Fruit fly (Drosophila melanogaster) whole organism, embryonic: ENCODE data around the gene CG31287.

ENCODE experiments used
- Bgb ChIP-seq: fragments of 200-800 bp; sonication (Bioruptor generic); IDR thresholded peaks from 2 replicates; pipeline ENCODE4 v1.3.6; 2022; ENCODE audit warnings: missing biosample characterization, missing genetic modification characterization; ENCODE audit not compliant: partially characterized antibody
- BtbVII ChIP-seq: fragments of 200-800 bp; sonication (Bioruptor generic); optimal IDR thresholded peaks from 3 replicates; lab custom pipeline; 2017; ENCODE audit warnings: missing biosample characterization, mild to moderate bottlenecking, missing genetic modification characterization
- CG10462 ChIP-seq: fragments of 200-800 bp; sonication (Bioruptor generic); optimal IDR thresholded peaks from 2 replicates; lab custom pipeline; 2016; ENCODE audit warnings: missing biosample characterization, missing genetic modification characterization
- CG11093 ChIP-seq: fragments of 200-800 bp; sonication (Bioruptor generic); IDR thresholded peaks from 3 replicates; pipeline ENCODE4 v1.3.6; 2022; ENCODE audit warnings: missing biosample characterization, missing genetic modification characterization
- CG11695 ChIP-seq: fragments of 200-800 bp; sonication (Bioruptor generic); IDR thresholded peaks from 3 replicates; pipeline ENCODE4 v1.3.6; 2022; ENCODE audit warnings: missing biosample characterization, missing genetic modification characterization
- CG12769 ChIP-seq: fragments of 200-800 bp; sonication (Bioruptor generic); optimal IDR thresholded peaks from 2 replicates; lab custom pipeline; 2019; ENCODE audit warnings: missing biosample characterization, mild to moderate bottlenecking, missing genetic modification characterization, moderate library complexity
- CG15011 ChIP-seq: fragments of 200-800 bp; sonication (Bioruptor generic); optimal IDR thresholded peaks from 3 replicates; lab custom pipeline; 2018; ENCODE audit warnings: missing biosample characterization, mild to moderate bottlenecking, missing genetic modification characterization
- CG15073 ChIP-seq: fragments of 200-800 bp; sonication (Bioruptor generic); optimal IDR thresholded peaks from 2 replicates; lab custom pipeline; 2016; ENCODE audit warnings: missing biosample characterization, missing genetic modification characterization
- CG15479 ChIP-seq: fragments of 200-800 bp; sonication (Bioruptor generic); optimal IDR thresholded peaks from 3 replicates; lab custom pipeline; 2019; ENCODE audit warnings: missing biosample characterization, mild to moderate bottlenecking, missing genetic modification characterization, moderate library complexity
- CG2120 ChIP-seq: fragments of 200-800 bp; sonication (Bioruptor generic); optimal IDR thresholded peaks from 3 replicates; lab custom pipeline; 2016; ENCODE audit warnings: missing biosample characterization, missing genetic modification characterization
- CG2678 ChIP-seq: fragments of 200-800 bp; sonication (Bioruptor generic); optimal IDR thresholded peaks from 3 replicates; lab custom pipeline; 2019; ENCODE audit warnings: missing biosample characterization, mild to moderate bottlenecking, missing genetic modification characterization, moderate library complexity
- CG3163 ChIP-seq: fragments of 200-800 bp; sonication (Bioruptor generic); optimal IDR thresholded peaks from 3 replicates; lab custom pipeline; 2016; ENCODE audit warnings: missing biosample characterization, missing genetic modification characterization
- CG33557 ChIP-seq: fragments of 200-800 bp; sonication (Bioruptor generic); optimal IDR thresholded peaks from 2 replicates; lab custom pipeline; 2019; ENCODE audit warnings: missing biosample characterization, mild to moderate bottlenecking, missing genetic modification characterization, moderate library complexity
- CG34376 ChIP-seq: fragments of 200-800 bp; sonication (Bioruptor generic); optimal IDR thresholded peaks from 2 replicates; lab custom pipeline; 2018; ENCODE audit warnings: missing biosample characterization, mild to moderate bottlenecking, missing genetic modification characterization
- CG4424 ChIP-seq: fragments of 200-800 bp; sonication (Bioruptor generic); optimal IDR thresholded peaks from 3 replicates; lab custom pipeline; 2016; ENCODE audit warnings: missing biosample characterization, missing genetic modification characterization
- CG4617 ChIP-seq: fragments of 200-800 bp; sonication (Bioruptor generic); optimal IDR thresholded peaks from 3 replicates; lab custom pipeline; 2016; ENCODE audit warnings: missing biosample characterization, missing genetic modification characterization, borderline replicate concordance
- CG7928 ChIP-seq: fragments of 200-800 bp; sonication (Bioruptor generic); optimal IDR thresholded peaks from 2 replicates; lab custom pipeline; 2017; ENCODE audit warnings: missing biosample characterization, mild to moderate bottlenecking, missing genetic modification characterization
- CTCF ChIP-seq: fragments of 200-800 bp; sonication (Bioruptor generic); optimal IDR thresholded peaks from 2 replicates; lab custom pipeline; 2017; ENCODE audit warnings: missing biosample characterization, mild to moderate bottlenecking, missing genetic modification characterization, moderate library complexity
- CrebB ChIP-seq: fragments of 200-800 bp; sonication (Bioruptor generic); optimal IDR thresholded peaks from 3 replicates; lab custom pipeline; 2018; ENCODE audit warnings: missing biosample characterization, mild to moderate bottlenecking, missing genetic modification characterization
- Dek ChIP-seq: fragments of 200-800 bp; sonication (Bioruptor generic); optimal IDR thresholded peaks from 3 replicates; lab custom pipeline; 2019; ENCODE audit warnings: missing biosample characterization, mild to moderate bottlenecking, missing genetic modification characterization, moderate library complexity
- Dip3 ChIP-seq: fragments of 200-800 bp; sonication (Bioruptor generic); optimal IDR thresholded peaks from 3 replicates; lab custom pipeline; 2016; ENCODE audit warnings: missing biosample characterization, missing genetic modification characterization
- ERR ChIP-seq: fragments of 200-800 bp; sonication (Bioruptor generic); optimal IDR thresholded peaks from 2 replicates; lab custom pipeline; 2016; ENCODE audit warnings: missing biosample characterization, missing genetic modification characterization
- Ets65A ChIP-seq: fragments of 200-800 bp; sonication (Bioruptor generic); peaks from one replicate; lab custom pipeline; 2016; ENCODE audit warnings: missing biosample characterization, missing genetic modification characterization
- Ets97D ChIP-seq: fragments of 200-800 bp; sonication (Bioruptor generic); optimal IDR thresholded peaks from 3 replicates; lab custom pipeline; 2016; ENCODE audit warnings: missing biosample characterization, missing genetic modification characterization
- Fer1 ChIP-seq: fragments of 200-800 bp; sonication (Bioruptor generic); optimal IDR thresholded peaks from 2 replicates; lab custom pipeline; 2017; ENCODE audit warnings: missing biosample characterization, mild to moderate bottlenecking, missing genetic modification characterization
- MESR4 ChIP-seq: fragments of 200-800 bp; sonication (Bioruptor generic); optimal IDR thresholded peaks from 2 replicates; lab custom pipeline; 2018; ENCODE audit warnings: missing biosample characterization, mild to moderate bottlenecking, missing genetic modification characterization, moderate library complexity
- Mad ChIP-seq: fragments of 200-800 bp; sonication (Bioruptor generic); optimal IDR thresholded peaks from 2 replicates; lab custom pipeline; 2016; ENCODE audit warnings: missing biosample characterization, missing genetic modification characterization
- Opbp ChIP-seq: fragments of 200-800 bp; sonication (Bioruptor generic); IDR thresholded peaks from 3 replicates; pipeline ENCODE4 v1.3.6; 2022; ENCODE audit warnings: missing biosample characterization, missing genetic modification characterization; ENCODE audit not compliant: partially characterized antibody
- Ptx1 ChIP-seq: fragments of 200-800 bp; sonication (Bioruptor generic); IDR thresholded peaks from 2 replicates; pipeline ENCODE4 v1.3.6; 2022; ENCODE audit warnings: missing biosample characterization, missing genetic modification characterization
- Scr ChIP-seq: fragments of 200-800 bp; sonication (Bioruptor generic); IDR thresholded peaks from 2 replicates; pipeline ENCODE4 v1.3.6; 2022; ENCODE audit warnings: missing biosample characterization, missing genetic modification characterization; ENCODE audit not compliant: partially characterized antibody
- Sox102F ChIP-seq: fragments of 200-800 bp; sonication (Bioruptor generic); optimal IDR thresholded peaks from 2 replicates; lab custom pipeline; 2018; ENCODE audit warnings: missing biosample characterization, mild to moderate bottlenecking, missing genetic modification characterization, moderate library complexity
- Sry-δ ChIP-seq: fragments of 200-800 bp; sonication (Bioruptor generic); optimal IDR thresholded peaks from 2 replicates; lab custom pipeline; 2016; ENCODE audit warnings: missing biosample characterization, missing genetic modification characterization
- Stat92E ChIP-seq, 3 experiments: fragments of >200 bp in 2 of 3; fragments of 200-800 bp in 1 of 3; sonication (Bioruptor generic) in 1 of 3; optimal IDR thresholded peaks; 2 replicates each; lab custom pipeline; 2017 to 2019; ENCODE audit warnings: missing biosample characterization in 3 of 3, missing genetic modification characterization in 3 of 3, mild to moderate bottlenecking in 1 of 3, moderate library complexity in 1 of 3
- Tbp ChIP-seq: fragments of >200 bp; optimal IDR thresholded peaks from 2 replicates; lab custom pipeline; 2018; ENCODE audit warnings: missing biosample characterization, missing genetic modification characterization
- ab ChIP-seq: fragments of 200-800 bp; sonication (Bioruptor generic); optimal IDR thresholded peaks from 2 replicates; lab custom pipeline; 2016; ENCODE audit warnings: missing biosample characterization, missing genetic modification characterization
- caup ChIP-seq: fragments of 200-800 bp; sonication (Bioruptor generic); optimal IDR thresholded peaks from 3 replicates; lab custom pipeline; 2017; ENCODE audit warnings: missing biosample characterization, mild to moderate bottlenecking, missing genetic modification characterization, moderate library complexity; ENCODE audit not compliant: severe bottlenecking
- dysf ChIP-seq: fragments of 200-800 bp; sonication (Bioruptor generic); IDR thresholded peaks from 3 replicates; pipeline ENCODE4 v1.3.6; 2022; ENCODE audit warnings: missing biosample characterization, missing genetic modification characterization
- ems ChIP-seq: fragments of 200-800 bp; sonication (Bioruptor generic); optimal IDR thresholded peaks from 3 replicates; lab custom pipeline; 2016; ENCODE audit warnings: missing biosample characterization, missing genetic modification characterization
- fd64A ChIP-seq: fragments of 200-800 bp; sonication (Bioruptor generic); optimal IDR thresholded peaks from 3 replicates; lab custom pipeline; 2018; ENCODE audit warnings: missing biosample characterization, mild to moderate bottlenecking, missing genetic modification characterization
- ind ChIP-seq: fragments of 200-800 bp; sonication (Bioruptor generic); optimal IDR thresholded peaks from 3 replicates; lab custom pipeline; 2016; ENCODE audit warnings: missing biosample characterization, missing genetic modification characterization
- kay ChIP-seq: fragments of 200-800 bp; sonication (Bioruptor generic); optimal IDR thresholded peaks from 2 replicates; lab custom pipeline; 2016; ENCODE audit warnings: missing biosample characterization, missing genetic modification characterization
- lilli ChIP-seq: fragments of 200-800 bp; sonication (Bioruptor generic); optimal IDR thresholded peaks from 3 replicates; lab custom pipeline; 2016; ENCODE audit warnings: missing biosample characterization, missing genetic modification characterization
- maf-S ChIP-seq: fragments of 200-800 bp; sonication (Bioruptor generic); optimal IDR thresholded peaks from 2 replicates; lab custom pipeline; 2016; ENCODE audit warnings: missing biosample characterization, missing genetic modification characterization
- nmo ChIP-seq: fragments of 200-800 bp; sonication (Bioruptor generic); optimal IDR thresholded peaks from 2 replicates; lab custom pipeline; 2018; ENCODE audit warnings: missing biosample characterization, mild to moderate bottlenecking, missing genetic modification characterization, moderate library complexity
- run ChIP-seq: fragments of 200-800 bp; sonication (Bioruptor generic); optimal IDR thresholded peaks from 3 replicates; lab custom pipeline; 2018; ENCODE audit warnings: missing biosample characterization, mild to moderate bottlenecking, missing genetic modification characterization
- sens ChIP-seq: fragments of 200-800 bp; sonication (Bioruptor generic); peaks from one replicate; lab custom pipeline; 2016; ENCODE audit warnings: missing biosample characterization, missing genetic modification characterization
- vfl ChIP-seq: fragments of 200-800 bp; sonication (Bioruptor generic); optimal IDR thresholded peaks from 2 replicates; lab custom pipeline; 2016; ENCODE audit warnings: missing biosample characterization, missing genetic modification characterization

CG31287 gene

dm6 chr3R:16240478-16241101, 37.4 kb downstream of the CG31287 start (continued):
- TF ChIP-seq fd64A (GFP tag; lab: Kevin White, UChicago) (no peak), dysf (GFP tag; lab: Robert Waterston, UW) (no peak), Scr (GFP tag; lab: Robert Waterston, UW) (no peak)

- TF ChIP-seq fd64A (GFP tag; lab: Kevin White, UChicago) (peak; percentile 40), ERR (GFP tag; lab: Kevin White, UChicago) (peak; percentile 64), Dek (tag; lab: Kevin White, UChicago) (peak; percentile 4), Ptx1 (GFP tag; lab: Robert Waterston, UW) (no peak), Opbp (GFP tag; lab: Robert Waterston, UW) (no peak), Ets65A (peak; percentile 33), Fer1 (GFP tag; lab: Kevin White, UChicago) (peak; percentile 71), MESR4 (GFP tag; lab: Kevin White, UChicago) (peak; percentile 16), CTCF (peak; percentile 17), CG4617 (GFP tag; lab: Kevin White, UChicago) (no peak), Mad (GFP tag; lab: Kevin White, UChicago) (peak; percentile 30), Tbp (no peak), Sox102F (GFP tag; lab: Kevin White, UChicago) (no peak), CG11695 (GFP tag; lab: Robert Waterston, UW) (no peak), run (tag; lab: Kevin White, UChicago) (peak; percentile 13), nmo (peak; percentile 24), CG2678 (peak; percentile 51), ab (GFP tag; lab: Kevin White, UChicago) (peak; percentile 51), CG12769 (peak; percentile 90), CG34376 (GFP tag; lab: Kevin White, UChicago) (peak; percentile 92), Dip3 (peak; percentile 70), caup (GFP tag; lab: Kevin White, UChicago) (peak; percentile 21), Ets97D (GFP tag; lab: Kevin White, UChicago) (no peak), CG10462 (GFP tag; lab: Kevin White, UChicago) (peak; percentile 87), CG15479 (GFP tag; lab: Kevin White, UChicago) (peak; percentile 57), CG3163 (peak; percentile 78), CG11093 (GFP tag; lab: Robert Waterston, UW) (no peak), CG15011 (GFP tag; lab: Kevin White, UChicago) (no peak), Bgb (GFP tag; lab: Robert Waterston, UW) (no peak), CG4424 (GFP tag; lab: Kevin White, UChicago) (no peak), BtbVII (GFP tag; lab: Kevin White, UChicago) (peak; percentile 40), kay (GFP tag; lab: Kevin White, UChicago) (peak; percentile 78), sens (GFP tag; lab: Kevin White, UChicago) (peak; percentile 76), CG33557 (GFP tag; lab: Kevin White, UChicago) (no peak), vfl (GFP tag; lab: Kevin White, UChicago) (no peak), maf-S (GFP tag; lab: Kevin White, UChicago) (peak; percentile 43), ems (GFP tag; lab: Kevin White, UChicago) (peak; percentile 47), ind (GFP tag; lab: Kevin White, UChicago) (peak; percentile 8), Sry-δ (GFP tag; lab: Kevin White, UChicago) (peak; percentile 8), CG7928 (GFP tag; lab: Kevin White, UChicago) (peak; percentile 47), CrebB (peak; percentile 74), CG2120 (GFP tag; lab: Kevin White, UChicago) (peak; percentile 56), Stat92E (GFP tag; optimal IDR thresholded peaks at IDR 0.05; lab: Kevin White, UChicago) (peak in 1 of 3 experiments; percentile 74), lilli (GFP tag; lab: Kevin White, UChicago) (peak; percentile 16), CG15073 (no peak)
Measured at dm6 chr3R:16241102-16241779, 38.1 kb downstream of the CG31287 start.
